Worm (Caenorhabditis elegans): ENCODE data around the gene srh-16.

The srh-16 gene

DNA sequence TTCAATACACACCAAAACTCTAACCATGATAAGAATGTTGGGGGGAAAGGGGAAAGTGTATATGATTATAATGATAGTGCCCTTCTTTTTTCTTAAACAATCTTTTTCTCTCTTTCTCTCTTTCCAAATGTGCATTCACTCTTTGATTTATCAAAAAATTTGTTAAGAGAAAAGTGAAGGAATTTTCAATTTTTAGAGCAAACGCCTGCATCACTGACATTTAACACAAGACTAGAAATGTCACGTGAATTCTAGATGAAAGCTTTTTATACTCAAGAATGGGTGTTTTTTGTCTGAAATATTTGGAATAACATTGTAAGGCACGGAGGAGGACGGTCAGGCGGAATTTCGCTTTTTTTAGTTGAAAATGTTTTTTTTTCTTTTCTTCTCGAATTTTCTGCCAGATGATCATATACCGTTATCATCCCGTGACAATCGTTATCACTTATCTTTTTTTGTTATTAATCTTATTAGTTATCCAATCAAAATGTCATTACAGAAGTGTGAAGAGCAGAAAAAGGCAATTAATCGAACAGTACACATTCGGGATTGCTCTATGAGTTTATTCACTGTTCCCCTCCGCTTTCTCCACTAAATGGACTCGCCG lies 10.4 kb downstream of the srh-16 start, which contains the start of the genes frm-7 and F55C5.17:
frm-7 (plus strand) TSS at position 500 of the 607 bp plus-strand sequence.
F55C5.17 (plus strand) TSS at position 557 of the 607 bp plus-strand sequence.
- no peak for TF ChIP-seq ceh-18 (tag; optimal IDR thresholded peaks at IDR 0.05)
- TF ChIP-seq ceh-14 (tag; optimal IDR thresholded peaks at IDR 0.05) = no peak
- TF ChIP-seq elt-2 (tag; optimal IDR thresholded peaks at IDR 0.05) = peak; percentile 57
- TF ChIP-seq pros-1 (tag; optimal IDR thresholded peaks at IDR 0.05) = no peak
- no peak for TF ChIP-seq odd-2 (tag; optimal IDR thresholded peaks at IDR 0.05)
- TF ChIP-seq hlh-30 (tag; optimal IDR thresholded peaks at IDR 0.05; ENCODE audit: insufficient read depth) = peak; percentile 38
- TF ChIP-seq ceh-9 (tag; optimal IDR thresholded peaks at IDR 0.05) = no peak
- TF ChIP-seq ceh-2 (tag; optimal IDR thresholded peaks at IDR 0.05) = no peak
- no peak for TF ChIP-seq fkh-10 (GFP tag; optimal IDR thresholded peaks at IDR 0.05)
- TF ChIP-seq T23F11.4 (GFP tag; optimal IDR thresholded peaks at IDR 0.05) = no peak

- TF ChIP-seq ceh-30 (tag; optimal IDR thresholded peaks at IDR 0.05) (peak; percentile 93), eyg-1 (tag; optimal IDR thresholded peaks at IDR 0.05) (peak; percentile 100), ceh-19 (GFP tag; optimal IDR thresholded peaks at IDR 0.05) (peak; percentile 100), fax-1 (tag; optimal IDR thresholded peaks at IDR 0.05) (peak; percentile 99), elt-4 (tag; optimal IDR thresholded peaks at IDR 0.05) (peak; percentile 99), K09A11.1 (tag; optimal IDR thresholded peaks at IDR 0.05; ENCODE audit: insufficient read depth) (peak; percentile 98), hlh-13 (GFP tag; optimal IDR thresholded peaks at IDR 0.05) (peak; percentile 100), unc-42 (tag; optimal IDR thresholded peaks at IDR 0.05) (peak; percentile 95), odd-2 (tag; optimal IDR thresholded peaks at IDR 0.05) (peak; percentile 94), Y22D7AL.16 (tag; optimal IDR thresholded peaks at IDR 0.05) (peak; percentile 99), dmd-4 (tag; optimal IDR thresholded peaks at IDR 0.05; ENCODE audit: borderline replicate concordance) (peak; percentile 99), ttx-3 (tag; optimal IDR thresholded peaks at IDR 0.05) (peak; percentile 99), ceh-22 (tag; optimal IDR thresholded peaks at IDR 0.05) (peak; percentile 94), ceh-45 (GFP tag; IDR thresholded peaks at IDR 0.05) (peak; percentile 100), hlh-6 (tag; optimal IDR thresholded peaks at IDR 0.05) (peak; percentile 100), ref-2 (tag; optimal IDR thresholded peaks at IDR 0.05) (peak; percentile 100), pros-1 (tag; optimal IDR thresholded peaks at IDR 0.05) (peak; percentile 99), dve-1 (tag; optimal IDR thresholded peaks at IDR 0.05) (peak; percentile 99), C08G9.2 (tag; optimal IDR thresholded peaks at IDR 0.05) (peak; percentile 98), unc-86 (tag; optimal IDR thresholded peaks at IDR 0.05) (peak; percentile 100), ceh-14 (tag; optimal IDR thresholded peaks at IDR 0.05) (peak; percentile 99), T23F11.4 (GFP tag; optimal IDR thresholded peaks at IDR 0.05) (peak; percentile 100), ceh-31 (tag; optimal IDR thresholded peaks at IDR 0.05) (peak; percentile 98), ceh-9 (tag; optimal IDR thresholded peaks at IDR 0.05) (peak; percentile 100), sdc-2 (tag; optimal IDR thresholded peaks at IDR 0.05) (peak; percentile 95), pha-2 (tag; optimal IDR thresholded peaks at IDR 0.05) (peak; percentile 98), fkh-6 (tag; optimal IDR thresholded peaks at IDR 0.05) (peak; percentile 99), nhr-11 (tag; optimal IDR thresholded peaks at IDR 0.05) (no peak), ceh-2 (tag; optimal IDR thresholded peaks at IDR 0.05) (peak; percentile 100), pqm-1 (tag; optimal IDR thresholded peaks at IDR 0.05) (peak; percentile 99), ztf-16 (tag; optimal IDR thresholded peaks at IDR 0.05) (peak; percentile 100), ceh-34 (tag; optimal IDR thresholded peaks at IDR 0.05) (peak; percentile 100), tbx-7 (tag; optimal IDR thresholded peaks at IDR 0.05) (peak; percentile 95), pat-9 (tag; optimal IDR thresholded peaks at IDR 0.05) (peak; percentile 100), sox-4 (tag; optimal IDR thresholded peaks at IDR 0.05) (peak; percentile 100), hlh-30 (tag; optimal IDR thresholded peaks at IDR 0.05; ENCODE audit: insufficient read depth) (peak; percentile 92), K02D7.2 (tag; optimal IDR thresholded peaks at IDR 0.05) (peak; percentile 100), zip-5 (tag; optimal IDR thresholded peaks at IDR 0.05) (peak; percentile 98), syd-9 (tag; optimal IDR thresholded peaks at IDR 0.05) (peak; percentile 99), C38D4.7 (GFP tag; optimal IDR thresholded peaks at IDR 0.05) (peak; percentile 98), nhr-232 (tag; optimal IDR thresholded peaks at IDR 0.05) (peak; percentile 100), mec-3 (tag; optimal IDR thresholded peaks at IDR 0.05; ENCODE audit: borderline replicate concordance) (peak; percentile 99), ets-4 (tag; optimal IDR thresholded peaks at IDR 0.05) (peak; percentile 98), elt-2 (tag; optimal IDR thresholded peaks at IDR 0.05) (peak; percentile 100), rnt-1 (tag; optimal IDR thresholded peaks at IDR 0.05) (peak; percentile 99)
These were observed 11.9 kb downstream of the srh-16 start for ce11 chrV:12303453-12304077.

All from whole organism, late embryonic.